Worm (Caenorhabditis elegans) whole organism, L1 larva: ENCODE results near the gene lido-8.

Source experiments
- C04F5.9 ChIP-seq: sonication (generic microtip); optimal IDR thresholded peaks from 2 replicates; lab custom pipeline; 2016; ENCODE audit warnings: missing genetic modification characterization, missing compliant biosample characterization
- C16A3.4 ChIP-seq: fragments of 150-350 bp; optimal IDR thresholded peaks from 2 replicates; lab custom pipeline; 2014; ENCODE audit warnings: missing biosample characterization, missing genetic modification characterization
- blmp-1 ChIP-seq: fragments of 150-350 bp; optimal IDR thresholded peaks from 2 replicates; lab custom pipeline; 2014; ENCODE audit warnings: missing biosample characterization, missing genetic modification characterization
- ceh-63 ChIP-seq: fragments of 200-800 bp; sonication (Bioruptor generic); optimal IDR thresholded peaks from 2 replicates; lab custom pipeline; 2018; ENCODE audit warnings: mild to moderate bottlenecking, missing genetic modification characterization, missing compliant biosample characterization
- dpl-1 ChIP-seq, 3 experiments: fragments of 150-350 bp in 2 of 3; sonication (generic microtip) in 1 of 3; optimal IDR thresholded peaks; 2 replicates each; lab custom pipeline; 2014 to 2017; ENCODE audit warnings: missing biosample characterization in 3 of 3, missing genetic modification characterization in 3 of 3, missing genetic modification reagents in 3 of 3
- dsc-1 ChIP-seq: sonication (generic microtip); optimal IDR thresholded peaks from 2 replicates; lab custom pipeline; 2016; ENCODE audit warnings: mild to moderate bottlenecking, missing genetic modification characterization, missing compliant biosample characterization
- efl-1 ChIP-seq, 4 experiments: fragments of 150-350 bp; optimal IDR thresholded peaks in 3 of 4; peaks in 1 of 4; 1 replicate in 1 of 4; 2 replicates in 3 of 4; lab custom pipeline; 2014; ENCODE audit warnings: missing biosample characterization in 2 of 4, missing genetic modification characterization in 2 of 4, missing genetic modification reagents in 2 of 4
- egl-27 ChIP-seq, 2 experiments: fragments of 150-350 bp in 1 of 2; sonication (generic microtip); optimal IDR thresholded peaks; 3 replicates each; lab custom pipeline; 2017 to 2018; ENCODE audit warnings: missing biosample characterization in 2 of 2, missing genetic modification characterization in 2 of 2, missing genetic modification reagents in 2 of 2
- elt-2 ChIP-seq: sonication (generic microtip); optimal IDR thresholded peaks from 2 replicates; lab custom pipeline; 2016; ENCODE audit warnings: missing genetic modification characterization, mild to moderate bottlenecking, inconsistent platforms, missing compliant biosample characterization, missing genetic modification reagents
- elt-3 ChIP-seq, 6 experiments: fragments of 150-350 bp in 1 of 6; sonication (generic microtip); optimal IDR thresholded peaks; 2 replicates each; lab custom pipeline; 2017 to 2018; ENCODE audit warnings: missing biosample characterization in 6 of 6, missing genetic modification characterization in 6 of 6, inconsistent platforms in 1 of 6
- ets-5 ChIP-seq: fragments of 200-800 bp; sonication (Bioruptor generic); IDR thresholded peaks from 2 replicates; pipeline ENCODE4 v1.3.6; 2022; ENCODE audit warnings: missing genetic modification characterization, missing compliant biosample characterization
- fos-1 ChIP-seq: fragments of 150-350 bp; optimal IDR thresholded peaks from 2 replicates; lab custom pipeline; 2014; ENCODE audit warnings: missing biosample characterization, missing genetic modification characterization
- grh-1 ChIP-seq: fragments of 200-800 bp; sonication (Bioruptor generic); IDR thresholded peaks from 2 replicates; pipeline ENCODE4 v1.3.6; 2022; ENCODE audit warnings: missing genetic modification reagents, missing genetic modification characterization, missing compliant biosample characterization
- hlh-17 ChIP-seq: fragments of 200-800 bp; sonication (Bioruptor generic); optimal IDR thresholded peaks from 2 replicates; lab custom pipeline; 2018; ENCODE audit warnings: missing genetic modification characterization, mild to moderate bottlenecking, missing compliant biosample characterization, moderate library complexity, borderline replicate concordance
- hlh-4 ChIP-seq: sonication (generic microtip); optimal IDR thresholded peaks from 2 replicates; lab custom pipeline; 2016; ENCODE audit warnings: mild to moderate bottlenecking, missing genetic modification characterization, missing compliant biosample characterization
- hpl-2 ChIP-seq: fragments of 150-350 bp; optimal IDR thresholded peaks from 2 replicates; lab custom pipeline; 2014; ENCODE audit warnings: missing biosample characterization, missing genetic modification reagents, missing genetic modification characterization
- lin-13 ChIP-seq: fragments of 150-350 bp; optimal IDR thresholded peaks from 2 replicates; lab custom pipeline; 2014; ENCODE audit warnings: missing biosample characterization, missing genetic modification reagents, missing genetic modification characterization
- lin-14 ChIP-seq: fragments of 200-800 bp; sonication (Bioruptor generic); optimal IDR thresholded peaks from 2 replicates; lab custom pipeline; 2018; ENCODE audit warnings: mild to moderate bottlenecking, missing genetic modification characterization, moderate library complexity, missing compliant biosample characterization
- lin-35 ChIP-seq, 2 experiments: fragments of 150-350 bp; optimal IDR thresholded peaks; 2 replicates each; lab custom pipeline; 2014; ENCODE audit warnings: missing biosample characterization in 2 of 2, missing genetic modification characterization in 2 of 2, missing genetic modification reagents in 2 of 2
- lin-39 ChIP-seq: fragments of 150-350 bp; optimal IDR thresholded peaks from 2 replicates; lab custom pipeline; 2014; ENCODE audit warnings: missing biosample characterization, missing genetic modification reagents, missing genetic modification characterization
- lsy-2 ChIP-seq, 2 experiments: fragments of 150-350 bp; optimal IDR thresholded peaks; 2 replicates each; lab custom pipeline; 2014; ENCODE audit warnings: missing biosample characterization in 2 of 2, missing genetic modification characterization in 2 of 2
- nhr-19 ChIP-seq: fragments of 200-800 bp; sonication (Bioruptor generic); conservative IDR thresholded peaks from 2 replicates; pipeline ENCODE4 v1.3.6; 2022; ENCODE audit warnings: missing genetic modification characterization, missing compliant biosample characterization
- nhr-20 ChIP-seq: sonication (generic microtip); optimal IDR thresholded peaks from 2 replicates; lab custom pipeline; 2016; ENCODE audit warnings: mild to moderate bottlenecking, missing genetic modification characterization, missing compliant biosample characterization
- nhr-237 ChIP-seq: fragments of 150-350 bp; optimal IDR thresholded peaks from 2 replicates; lab custom pipeline; 2014; ENCODE audit warnings: missing biosample characterization, missing genetic modification characterization
- nhr-47 ChIP-seq: sonication (generic microtip); optimal IDR thresholded peaks from 2 replicates; lab custom pipeline; 2016; ENCODE audit warnings: mild to moderate bottlenecking, missing genetic modification characterization, moderate library complexity, missing compliant biosample characterization
- nhr-71 ChIP-seq: sonication (generic microtip); optimal IDR thresholded peaks from 2 replicates; lab custom pipeline; 2016; ENCODE audit warnings: mild to moderate bottlenecking, missing genetic modification characterization, moderate library complexity, missing compliant biosample characterization
- nhr-84 ChIP-seq: sonication (generic microtip); optimal IDR thresholded peaks from 2 replicates; lab custom pipeline; 2017; ENCODE audit warnings: missing biosample characterization, missing genetic modification characterization
- nhr-85 ChIP-seq: sonication (generic microtip); peaks from one replicate; lab custom pipeline; 2016; ENCODE audit warnings: missing genetic modification characterization, inconsistent platforms, missing compliant biosample characterization
- rnt-1 ChIP-seq: sonication (generic microtip); optimal IDR thresholded peaks from 2 replicates; lab custom pipeline; 2016; ENCODE audit warnings: mild to moderate bottlenecking, missing genetic modification characterization, moderate library complexity, missing compliant biosample characterization
- snu-23 ChIP-seq: sonication (generic microtip); optimal IDR thresholded peaks from 2 replicates; lab custom pipeline; 2016; ENCODE audit warnings: missing genetic modification characterization, missing compliant biosample characterization
- sox-4 ChIP-seq: sonication (generic microtip); optimal IDR thresholded peaks from 2 replicates; lab custom pipeline; 2016; ENCODE audit warnings: missing genetic modification characterization, missing compliant biosample characterization
- sptf-1 ChIP-seq: fragments of 150-350 bp; optimal IDR thresholded peaks from 2 replicates; lab custom pipeline; 2014; ENCODE audit warnings: missing biosample characterization, missing genetic modification characterization
- sup-37 ChIP-seq: fragments of 200-800 bp; sonication (Bioruptor generic); optimal IDR thresholded peaks from 2 replicates; lab custom pipeline; 2018; ENCODE audit warnings: mild to moderate bottlenecking, missing genetic modification characterization, missing compliant biosample characterization
- tbx-2 ChIP-seq: sonication (generic microtip); optimal IDR thresholded peaks from 2 replicates; lab custom pipeline; 2016; ENCODE audit warnings: missing genetic modification characterization, missing compliant biosample characterization
- unc-130 ChIP-seq: fragments of 150-350 bp; optimal IDR thresholded peaks from 2 replicates; lab custom pipeline; 2017; ENCODE audit warnings: missing biosample characterization, missing genetic modification characterization, inconsistent platforms
- unc-30 ChIP-seq: sonication (generic microtip); optimal IDR thresholded peaks from 2 replicates; lab custom pipeline; 2017; ENCODE audit warnings: missing biosample characterization, missing genetic modification characterization
- unc-62 ChIP-seq: fragments of 150-350 bp; optimal IDR thresholded peaks from 2 replicates; lab custom pipeline; 2014; ENCODE audit warnings: missing biosample characterization, missing genetic modification reagents, missing genetic modification characterization
- unc-86 ChIP-seq: sonication (generic microtip); optimal IDR thresholded peaks from 2 replicates; lab custom pipeline; 2016; ENCODE audit warnings: missing genetic modification characterization, missing compliant biosample characterization
- unc-98 ChIP-seq: fragments of 200-800 bp; sonication (Bioruptor generic); IDR thresholded peaks from 2 replicates; pipeline ENCODE4 v1.3.6; 2022; ENCODE audit warnings: missing genetic modification characterization, missing compliant biosample characterization
- vab-15 ChIP-seq: sonication (generic microtip); optimal IDR thresholded peaks from 2 replicates; lab custom pipeline; 2017; ENCODE audit warnings: missing genotype, mild to moderate bottlenecking, missing genetic modification characterization, missing compliant biosample characterization
- zip-4 ChIP-seq: fragments of 200-800 bp; sonication (Bioruptor generic); optimal IDR thresholded peaks from 2 replicates; lab custom pipeline; 2018; ENCODE audit warnings: mild to moderate bottlenecking, missing genetic modification characterization, moderate library complexity, missing compliant biosample characterization

The lido-8 gene

ce11 chrII:2994590-2995392 lies 2.0 kb upstream of the lido-8 start:
- TF ChIP-seq ceh-63 (GFP tag; lab: Kevin White, UChicago): no peak
- peak; percentile 88 for TF ChIP-seq grh-1 (GFP tag; lab: Robert Waterston, UW)
- peak; percentile 53 for TF ChIP-seq nhr-19
- no peak for TF ChIP-seq fos-1
- TF ChIP-seq blmp-1: peak; percentile 98
- TF ChIP-seq nhr-85 (tag; lab: Kevin White, UChicago): peak; percentile 95
- TF ChIP-seq sptf-1: no peak
- TF ChIP-seq efl-1 (optimal IDR thresholded peaks at IDR 0.05; lab: Kevin White, UChicago): peak in 1 of 2 experiments; percentile 28
- peak in 1 of 2 experiments; percentile 71 for TF ChIP-seq efl-1 (GFP tag; optimal IDR thresholded peaks at IDR 0.05 in 1 of 2; lab: Kevin White, UChicago)
- TF ChIP-seq rnt-1: peak; percentile 81
- no peak for TF ChIP-seq C16A3.4 (tag; lab: Kevin White, UChicago)
- no peak for TF ChIP-seq dsc-1
- TF ChIP-seq hpl-2 (GFP tag; lab: Kevin White, UChicago): no peak
- TF ChIP-seq lsy-2 (tag; optimal IDR thresholded peaks at IDR 0.05; lab: Kevin White, UChicago): peak in 1 of 2 experiments; percentile 17
- peak; percentile 18 for TF ChIP-seq lin-13 (GFP tag; lab: Kevin White, UChicago)
- peak; percentile 17 for TF ChIP-seq C04F5.9 (tag; lab: Kevin White, UChicago)
- no peak for TF ChIP-seq hlh-17 (GFP tag; lab: Kevin White, UChicago)
- TF ChIP-seq lin-35 (GFP tag; optimal IDR thresholded peaks at IDR 0.05; lab: Kevin White, UChicago): peak in 1 of 2 experiments; percentile 32
- no peak for TF ChIP-seq nhr-237 (tag; lab: Kevin White, UChicago)
- TF ChIP-seq dpl-1 (GFP tag; optimal IDR thresholded peaks at IDR 0.05; lab: Kevin White, UChicago): peak; percentile 10 to 28 (median 13)
- TF ChIP-seq lin-14 (GFP tag; lab: Kevin White, UChicago): peak; percentile 66
- no peak for TF ChIP-seq elt-2 (tag; lab: Kevin White, UChicago)
- peak; percentile 61 for TF ChIP-seq lin-39 (tag; lab: Kevin White, UChicago)
- peak; percentile 19 for TF ChIP-seq unc-130 (tag; lab: Kevin White, UChicago)
- TF ChIP-seq unc-30 (tag; lab: Kevin White, UChicago): no peak
- peak; percentile 70 for TF ChIP-seq zip-4
- TF ChIP-seq unc-98 (GFP tag; lab: Robert Waterston, UW): no peak
- peak; percentile 13 for TF ChIP-seq snu-23 (GFP tag; lab: Kevin White, UChicago)
- TF ChIP-seq sup-37: no peak
- peak; percentile 8 for TF ChIP-seq nhr-47 (tag; lab: Kevin White, UChicago)
- peak in 1 of 6 experiments; percentile 39 for TF ChIP-seq elt-3 (tag; optimal IDR thresholded peaks at IDR 0.05; lab: Kevin White, UChicago)
- TF ChIP-seq nhr-71 (tag; lab: Kevin White, UChicago): peak; percentile 65
- TF ChIP-seq egl-27 (tag; optimal IDR thresholded peaks at IDR 0.05; lab: Kevin White, UChicago): no peak
- TF ChIP-seq nhr-20: peak; percentile 29

ce11 chrII:2997828-2998441 lies 1.1 kb downstream of the lido-8 start:
- no peak for TF ChIP-seq tbx-2 (tag; lab: Kevin White, UChicago)
- TF ChIP-seq hlh-4 (tag; lab: Kevin White, UChicago): no peak
- TF ChIP-seq efl-1 (optimal IDR thresholded peaks at IDR 0.05; lab: Kevin White, UChicago): no peak
- TF ChIP-seq efl-1 (GFP tag; optimal IDR thresholded peaks at IDR 0.05 in 1 of 2; lab: Kevin White, UChicago): no peak
- no peak for TF ChIP-seq snu-23 (GFP tag; lab: Kevin White, UChicago)
- no peak for TF ChIP-seq vab-15 (tag; lab: Kevin White, UChicago)
- TF ChIP-seq ets-5 (GFP tag; lab: Robert Waterston, UW): no peak
- no peak for TF ChIP-seq unc-86 (tag; lab: Kevin White, UChicago)
- TF ChIP-seq nhr-84 (tag; lab: Kevin White, UChicago): no peak
- TF ChIP-seq lin-13 (GFP tag; lab: Kevin White, UChicago): no peak
- TF ChIP-seq sox-4 (tag; lab: Kevin White, UChicago): no peak
- no peak for TF ChIP-seq lsy-2 (tag; optimal IDR thresholded peaks at IDR 0.05; lab: Kevin White, UChicago)
- no peak for TF ChIP-seq unc-62 (GFP tag; lab: Kevin White, UChicago)
- TF ChIP-seq grh-1 (GFP tag; lab: Robert Waterston, UW): no peak
- TF ChIP-seq unc-130 (tag; lab: Kevin White, UChicago): no peak
